Fruit fly (Drosophila melanogaster) whole organism, prepupa: ENCODE data around the gene CG40485.

Source experiments
- CG10631 ChIP-seq: fragments of 200-800 bp; sonication (Bioruptor generic); optimal IDR thresholded peaks from 2 replicates; lab custom pipeline; 2016; ENCODE audit warnings: missing biosample characterization, missing genetic modification characterization
- CG15336 ChIP-seq: fragments of 200-800 bp; sonication (Bioruptor generic); IDR thresholded peaks from 2 replicates; pipeline ENCODE4 v1.3.6; 2022; ENCODE audit warnings: missing biosample characterization, missing genetic modification characterization
- CG31627 ChIP-seq: fragments of 200-800 bp; sonication (Bioruptor generic); optimal IDR thresholded peaks from 3 replicates; lab custom pipeline; 2016; ENCODE audit warnings: missing biosample characterization, missing genetic modification characterization
- CG34406 ChIP-seq: fragments of 200-800 bp; sonication (Bioruptor generic); optimal IDR thresholded peaks from 3 replicates; lab custom pipeline; 2016; ENCODE audit warnings: missing biosample characterization, missing genetic modification characterization
- CG3919 ChIP-seq: fragments of 200-800 bp; sonication (Bioruptor generic); optimal IDR thresholded peaks from 3 replicates; lab custom pipeline; 2016; ENCODE audit warnings: missing biosample characterization, missing genetic modification characterization
- CG6276 ChIP-seq: fragments of 200-800 bp; sonication (Bioruptor generic); optimal IDR thresholded peaks from 2 replicates; lab custom pipeline; 2017; ENCODE audit warnings: missing biosample characterization, mild to moderate bottlenecking, missing genetic modification characterization
- CG6808 ChIP-seq: fragments of 200-800 bp; sonication (Bioruptor generic); optimal IDR thresholded peaks from 3 replicates; lab custom pipeline; 2017; ENCODE audit warnings: missing biosample characterization, missing genetic modification characterization, mild to moderate bottlenecking, moderate library complexity, missing genetic modification reagents
- CG6854 ChIP-seq: fragments of 200-800 bp; sonication (Bioruptor generic); optimal IDR thresholded peaks from 2 replicates; lab custom pipeline; 2017; ENCODE audit warnings: missing biosample characterization, mild to moderate bottlenecking, missing genetic modification characterization
- CG7368 ChIP-seq: fragments of 200-800 bp; sonication (Bioruptor generic); optimal IDR thresholded peaks from 3 replicates; lab custom pipeline; 2016; ENCODE audit warnings: missing biosample characterization, missing genetic modification characterization
- CG9139 ChIP-seq: fragments of 200-800 bp; sonication (Bioruptor generic); optimal IDR thresholded peaks from 3 replicates; lab custom pipeline; 2017; ENCODE audit warnings: missing biosample characterization, mild to moderate bottlenecking, missing genetic modification characterization
- Eip75B ChIP-seq: fragments of 200-800 bp; sonication (Bioruptor generic); optimal IDR thresholded peaks from 3 replicates; lab custom pipeline; 2016; ENCODE audit warnings: missing biosample characterization, missing genetic modification characterization
- Eip78C ChIP-seq: fragments of 200-800 bp; sonication (Bioruptor generic); peaks from one replicate; lab custom pipeline; 2016; ENCODE audit warnings: missing biosample characterization, missing genetic modification characterization
- Sox15 ChIP-seq: fragments of 200-800 bp; sonication (Bioruptor generic); optimal IDR thresholded peaks from 3 replicates; lab custom pipeline; 2016; ENCODE audit warnings: missing biosample characterization, missing genetic modification characterization
- eg ChIP-seq: fragments of 200-800 bp; sonication (Bioruptor generic); IDR thresholded peaks from 3 replicates; pipeline ENCODE4 v1.3.6; 2022; ENCODE audit warnings: missing biosample characterization, missing genetic modification characterization
- lz ChIP-seq: fragments of 200-800 bp; sonication (Bioruptor generic); optimal IDR thresholded peaks from 3 replicates; lab custom pipeline; 2016; ENCODE audit warnings: missing biosample characterization, missing genetic modification characterization
- pdm3 ChIP-seq: fragments of 200-800 bp; sonication (Bioruptor generic); optimal IDR thresholded peaks from 3 replicates; lab custom pipeline; 2016; ENCODE audit warnings: missing biosample characterization, missing genetic modification characterization
- salr ChIP-seq, 2 experiments: fragments of 200-800 bp; sonication (Bioruptor generic); optimal IDR thresholded peaks; 3 replicates each; lab custom pipeline; 2016 to 2018; ENCODE audit warnings: missing biosample characterization in 2 of 2, missing genetic modification characterization in 2 of 2, mild to moderate bottlenecking in 1 of 2
- ss ChIP-seq, 2 experiments: fragments of 200-800 bp; sonication (Bioruptor generic); optimal IDR thresholded peaks; 2 replicates in 1 of 2; 3 replicates in 1 of 2; lab custom pipeline; 2017 to 2018; ENCODE audit warnings: mild to moderate bottlenecking in 2 of 2, missing biosample characterization in 2 of 2, missing genetic modification characterization in 2 of 2, moderate library complexity in 1 of 2
- svp ChIP-seq: fragments of 200-800 bp; sonication (Bioruptor generic); peaks from one replicate; lab custom pipeline; 2016; ENCODE audit warnings: missing biosample characterization, missing genetic modification characterization
- vri ChIP-seq: fragments of 200-800 bp; sonication (Bioruptor generic); optimal IDR thresholded peaks from 3 replicates; lab custom pipeline; 2016; ENCODE audit warnings: missing biosample characterization, mild to moderate bottlenecking, missing genetic modification characterization

The CG40485 gene

dm6 chrX:22917886-22918285 lies 44.3 kb downstream of the CG40485 start:
- TF ChIP-seq CG3919 (GFP tag; lab: Kevin White, UChicago) (no peak), CG6808 (no peak), CG31627 (no peak), CG9139 (GFP tag; lab: Kevin White, UChicago) (no peak), svp (no peak), lz (no peak), CG6276 (GFP tag; lab: Kevin White, UChicago) (no peak), CG7368 (GFP tag; lab: Kevin White, UChicago) (no peak), salr (GFP tag; optimal IDR thresholded peaks at IDR 0.05; lab: Kevin White, UChicago) (no peak), CG15336 (no peak), vri (no peak), ss (GFP tag; optimal IDR thresholded peaks at IDR 0.05; lab: Kevin White, UChicago) (no peak), CG6854 (GFP tag; lab: Kevin White, UChicago) (no peak), pdm3 (GFP tag; lab: Kevin White, UChicago) (no peak), eg (GFP tag; lab: Robert Waterston, UW) (no peak), Sox15 (no peak), Eip78C (GFP tag; lab: Kevin White, UChicago) (no peak), CG10631 (no peak), CG34406 (GFP tag; lab: Kevin White, UChicago) (no peak), Eip75B (GFP tag; lab: Kevin White, UChicago) (no peak)
